Worm (Caenorhabditis elegans) whole organism, mixed stage, embryonic: ENCODE measurements around the gene K11H12.4.

Source experiments
- cnd-1 ChIP-seq: fragments of 200-800 bp; sonication (Bioruptor generic); optimal IDR thresholded peaks from 2 replicates; lab custom pipeline; 2018; ENCODE audit warnings: mild to moderate bottlenecking, missing genetic modification characterization, missing compliant biosample characterization
- lsy-2 ChIP-seq: fragments of 150-350 bp; optimal IDR thresholded peaks from 2 replicates; lab custom pipeline; 2014; ENCODE audit warnings: missing biosample characterization, missing genetic modification characterization
- snpc-4 ChIP-seq: fragments of 150-350 bp; optimal IDR thresholded peaks from 2 replicates; lab custom pipeline; 2014; ENCODE audit warnings: missing biosample characterization, missing genetic modification characterization
- unc-39 ChIP-seq: fragments of 150-350 bp; optimal IDR thresholded peaks from 2 replicates; lab custom pipeline; 2014; ENCODE audit warnings: missing biosample characterization, missing genetic modification characterization

ce11 chrIV:659585-659984 is 16.1 kb downstream of the K11H12.4 start:
- TF ChIP-seq snpc-4 (tag; lab: Kevin White, UChicago) (no peak), lsy-2 (tag; lab: Kevin White, UChicago) (no peak), cnd-1 (no peak), unc-39 (no peak)
